Fruit fly (Drosophila melanogaster): Measurements from ENCODE around the gene Zw10.

Gene Zw10

DNA sequence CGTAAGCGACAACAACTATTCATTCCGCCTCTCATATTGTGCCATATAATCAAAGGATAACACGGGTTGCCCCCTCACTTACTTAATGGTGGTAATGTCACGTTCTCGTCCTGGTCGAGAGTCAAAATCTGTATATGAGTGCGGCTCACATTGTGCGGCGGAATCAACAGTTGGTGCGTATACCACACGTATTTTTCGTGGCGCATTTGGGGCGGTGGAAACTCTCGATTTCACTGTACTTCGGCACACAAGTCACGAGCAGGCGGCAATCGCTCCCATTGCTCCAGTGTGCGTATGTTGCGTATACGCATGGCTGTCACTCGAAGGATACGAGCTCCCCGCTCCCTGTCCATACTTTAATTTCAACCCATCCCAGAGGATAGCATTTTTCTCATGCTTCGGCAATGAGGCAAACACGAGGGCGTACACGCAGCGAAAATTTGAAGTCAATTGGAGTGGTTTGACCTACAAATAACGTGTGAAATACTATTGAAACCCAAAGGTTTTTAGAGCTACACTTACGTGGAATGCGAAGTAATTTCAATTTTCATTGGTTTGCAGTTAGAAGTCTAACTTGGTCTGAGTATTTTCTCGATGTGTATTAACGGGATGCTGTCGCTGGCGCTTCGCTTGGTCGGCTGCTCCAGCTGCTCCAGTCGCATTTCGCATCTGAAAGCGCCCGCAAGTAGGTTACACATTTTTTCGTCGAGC is 22.0 kb upstream of the Zw10 start (continued):
- TF ChIP-seq gce (GFP tag; IDR thresholded peaks at IDR 0.05): 0 out of 3 replicates have a peak, but pooled peaks have one; percentile 34
- peak; percentile 29 for TF ChIP-seq chn (GFP tag; optimal IDR thresholded peaks at IDR 0.05)
- TF ChIP-seq Max (GFP tag; optimal IDR thresholded peaks at IDR 0.05): peak; percentile 60
- peak; percentile 33; the same call in 1 of the 3 replicates for TF ChIP-seq sr (GFP tag; IDR thresholded peaks at IDR 0.05)
- TF ChIP-seq ERR (GFP tag; optimal IDR thresholded peaks at IDR 0.05): peak; percentile 60
- TF ChIP-seq jing (GFP tag; optimal IDR thresholded peaks at IDR 0.05): peak; percentile 44
- TF ChIP-seq da (GFP tag; optimal IDR thresholded peaks at IDR 0.05): no peak
- TF ChIP-seq CG9609 (GFP tag; optimal IDR thresholded peaks at IDR 0.05): peak; percentile 74
- TF ChIP-seq Hey (tag; optimal IDR thresholded peaks at IDR 0.05): no peak
- 0 out of 2 replicates have a peak, but pooled peaks have one; percentile 18 for TF ChIP-seq Lim3 (GFP tag; IDR thresholded peaks at IDR 0.05)
- TF ChIP-seq CG11504 (tag; optimal IDR thresholded peaks at IDR 0.05): peak; percentile 77
- peak; percentile 67 for TF ChIP-seq Rx (GFP tag; IDR thresholded peaks at IDR 0.05)
- TF ChIP-seq Dek (tag; optimal IDR thresholded peaks at IDR 0.05): peak; percentile 67
- peak; percentile 29 for TF ChIP-seq oc (tag; optimal IDR thresholded peaks at IDR 0.05)
- peak; percentile 33 for TF ChIP-seq CG12299 (tag; optimal IDR thresholded peaks at IDR 0.05)
- peak; percentile 69 for TF ChIP-seq CG8944 (GFP tag; optimal IDR thresholded peaks at IDR 0.05)
- TF ChIP-seq CG17912 (GFP tag; optimal IDR thresholded peaks at IDR 0.05): no peak
- TF ChIP-seq ttk (GFP tag; IDR thresholded peaks at IDR 0.05): peak; percentile 76
- peak; percentile 74 for TF ChIP-seq bcd (GFP tag; optimal IDR thresholded peaks at IDR 0.05)
- TF ChIP-seq gem (tag; optimal IDR thresholded peaks at IDR 0.05): peak; percentile 80
- TF ChIP-seq Bdp1 (GFP tag; optimal IDR thresholded peaks at IDR 0.05): peak; percentile 67
- peak; percentile 58 for TF ChIP-seq fd3F (GFP tag; optimal IDR thresholded peaks at IDR 0.05)
- no peak for TF ChIP-seq eve (GFP tag; optimal IDR thresholded peaks at IDR 0.05)
- no peak for TF ChIP-seq CG6791 (GFP tag; IDR thresholded peaks at IDR 0.05; ENCODE audit: partially characterized antibody)
- peak; percentile 69 for TF ChIP-seq Myb (GFP tag; optimal IDR thresholded peaks at IDR 0.05)
- no peak for TF ChIP-seq stwl (tag; optimal IDR thresholded peaks at IDR 0.05)
- TF ChIP-seq tin (GFP tag; optimal IDR thresholded peaks at IDR 0.05): peak; percentile 75
- peak; percentile 69 for TF ChIP-seq CG10147 (GFP tag; optimal IDR thresholded peaks at IDR 0.05)
- no peak for TF ChIP-seq BEAF-32 (GFP tag; optimal IDR thresholded peaks at IDR 0.05)
- TF ChIP-seq kay (GFP tag; optimal IDR thresholded peaks at IDR 0.05): peak; percentile 33
- 0 out of 2 replicates have a peak, but pooled peaks have one; percentile 36 for TF ChIP-seq ara (GFP tag; IDR thresholded peaks at IDR 0.05)
- TF ChIP-seq CG10565 (GFP tag; optimal IDR thresholded peaks at IDR 0.05): no peak
- TF ChIP-seq CG9437 (GFP tag; optimal IDR thresholded peaks at IDR 0.05): peak; percentile 32
- TF ChIP-seq sens-2 (GFP tag; IDR thresholded peaks at IDR 0.05): no peak; the same call in 1 of the 2 replicates
- no peak for TF ChIP-seq cg (GFP tag; optimal IDR thresholded peaks at IDR 0.05)
- TF ChIP-seq CG9932 (GFP tag; IDR thresholded peaks at IDR 0.05): peak; percentile 81
- peak; percentile 33 for TF ChIP-seq CrebB (tag; optimal IDR thresholded peaks at IDR 0.05)
- peak; percentile 43 for TF ChIP-seq CG3163 (GFP tag; optimal IDR thresholded peaks at IDR 0.05)
- TF ChIP-seq unpg (GFP tag; optimal IDR thresholded peaks at IDR 0.05): peak; percentile 65
- TF ChIP-seq Gsc (GFP tag; IDR thresholded peaks at IDR 0.05): no peak
- TF ChIP-seq gcm2 (GFP tag; optimal IDR thresholded peaks at IDR 0.05): peak; percentile 52
- TF ChIP-seq CG1602 (GFP tag; optimal IDR thresholded peaks at IDR 0.05): peak; percentile 23
- TF ChIP-seq amos (GFP tag; IDR thresholded peaks at IDR 0.05; ENCODE audit: partially characterized antibody): no peak
- peak; percentile 84 for TF ChIP-seq CG7556 (GFP tag; optimal IDR thresholded peaks at IDR 0.05)
- TF ChIP-seq dimm (GFP tag; IDR thresholded peaks at IDR 0.05): no peak
- TF ChIP-seq Med (GFP tag): peak; percentile 97
- TF ChIP-seq CG11456 (GFP tag; IDR thresholded peaks at IDR 0.05): peak; percentile 79
- peak; percentile 53 for TF ChIP-seq Nf-YA (GFP tag; IDR thresholded peaks at IDR 0.05)
- peak; percentile 75 for TF ChIP-seq schlank (tag; optimal IDR thresholded peaks at IDR 0.05)
- peak; percentile 54; the same call in 1 of the 3 replicates for TF ChIP-seq ken (GFP tag; IDR thresholded peaks at IDR 0.05)
